Worm (Caenorhabditis elegans) whole organism, L2 larva: ENCODE data around the gene Y55F3BL.4.
A peak's percentile ranks its signal among the peaks of the same experiment; 100 is the strongest.

Experiments used
- C34F6.9 ChIP-seq: fragments of 150-350 bp; optimal IDR thresholded peaks from 2 replicates; lab custom pipeline; 2014; ENCODE audit warnings: missing biosample characterization, missing genetic modification characterization
- F13H6.1 ChIP-seq: sonication (generic microtip); optimal IDR thresholded peaks from 2 replicates; lab custom pipeline; 2016; ENCODE audit warnings: missing genetic modification characterization, missing compliant biosample characterization
- alr-1 ChIP-seq: fragments of 150-350 bp; optimal IDR thresholded peaks from 2 replicates; lab custom pipeline; 2014; ENCODE audit warnings: missing biosample characterization, missing genetic modification characterization
- aly-2 ChIP-seq: fragments of 150-350 bp; optimal IDR thresholded peaks from 2 replicates; lab custom pipeline; 2014; ENCODE audit warnings: missing biosample characterization, missing genetic modification characterization
- ama-1 ChIP-seq: fragments of 150-350 bp; optimal IDR thresholded peaks from 2 replicates; lab custom pipeline; 2018; ENCODE audit warnings: inconsistent platforms
- blmp-1 ChIP-seq: sonication (generic microtip); optimal IDR thresholded peaks from 2 replicates; lab custom pipeline; 2017; ENCODE audit warnings: missing genetic modification characterization, mild to moderate bottlenecking, missing compliant biosample characterization, antibody characterized with exemption, moderate library complexity; ENCODE audit not compliant: insufficient read depth
- ceh-16 ChIP-seq: fragments of 150-350 bp; optimal IDR thresholded peaks from 2 replicates; lab custom pipeline; 2014; ENCODE audit warnings: missing biosample characterization, missing genetic modification characterization
- ceh-82 ChIP-seq: fragments of 150-350 bp; optimal IDR thresholded peaks from 2 replicates; lab custom pipeline; 2014; ENCODE audit warnings: missing biosample characterization, missing genetic modification characterization
- crh-2 ChIP-seq: sonication (generic microtip); optimal IDR thresholded peaks from 2 replicates; lab custom pipeline; 2017; ENCODE audit warnings: missing biosample characterization, missing genetic modification characterization
- egl-27 ChIP-seq: sonication (generic microtip); optimal IDR thresholded peaks from 3 replicates; lab custom pipeline; 2017; ENCODE audit warnings: missing biosample characterization, missing genetic modification reagents, missing genetic modification characterization
- elt-1 ChIP-seq: fragments of 150-350 bp; optimal IDR thresholded peaks from 2 replicates; lab custom pipeline; 2014; ENCODE audit warnings: missing biosample characterization, missing genetic modification characterization
- elt-3 ChIP-seq: sonication (generic microtip); optimal IDR thresholded peaks from 2 replicates; lab custom pipeline; 2017; ENCODE audit warnings: missing biosample characterization, missing genetic modification characterization
- fos-1 ChIP-seq: fragments of 150-350 bp; optimal IDR thresholded peaks from 2 replicates; lab custom pipeline; 2014; ENCODE audit warnings: missing biosample characterization, missing genetic modification characterization
- lin-11 ChIP-seq: fragments of 150-350 bp; sonication (generic microtip); optimal IDR thresholded peaks from 2 replicates; lab custom pipeline; 2014; ENCODE audit warnings: missing biosample characterization, missing genetic modification characterization, inconsistent platforms, mixed read lengths
- lin-13 ChIP-seq: fragments of 150-350 bp; optimal IDR thresholded peaks from 2 replicates; lab custom pipeline; 2014; ENCODE audit warnings: missing biosample characterization, missing genetic modification reagents, missing genetic modification characterization
- lin-39 ChIP-seq: fragments of 150-350 bp; optimal IDR thresholded peaks from 2 replicates; lab custom pipeline; 2014; ENCODE audit warnings: missing biosample characterization, missing genetic modification reagents, missing genetic modification characterization
- lsy-2 ChIP-seq, 2 experiments: fragments of 150-350 bp in 1 of 2; sonication (generic microtip) in 1 of 2; optimal IDR thresholded peaks; 2 replicates each; lab custom pipeline; 2014 to 2017; ENCODE audit warnings: missing biosample characterization in 2 of 2, missing genetic modification characterization in 2 of 2
- mab-5 ChIP-seq: fragments of 150-350 bp; optimal IDR thresholded peaks from 2 replicates; lab custom pipeline; 2014; ENCODE audit warnings: missing biosample characterization, missing genetic modification characterization
- mbf-1 ChIP-seq: sonication (generic microtip); optimal IDR thresholded peaks from 2 replicates; lab custom pipeline; 2017; ENCODE audit warnings: missing biosample characterization, missing genetic modification characterization
- nhr-11 ChIP-seq: fragments of 150-350 bp; optimal IDR thresholded peaks from 2 replicates; lab custom pipeline; 2014; ENCODE audit warnings: missing biosample characterization, missing genetic modification characterization
- nhr-12 ChIP-seq: fragments of 150-350 bp; optimal IDR thresholded peaks from 2 replicates; lab custom pipeline; 2014; ENCODE audit warnings: missing biosample characterization, missing genetic modification characterization
- nhr-129 ChIP-seq: fragments of 150-350 bp; optimal IDR thresholded peaks from 2 replicates; lab custom pipeline; 2014; ENCODE audit warnings: missing biosample characterization, missing genetic modification characterization
- nhr-21 ChIP-seq: fragments of 150-350 bp; optimal IDR thresholded peaks from 2 replicates; lab custom pipeline; 2014; ENCODE audit warnings: missing biosample characterization, missing genetic modification characterization
- nhr-237 ChIP-seq: fragments of 150-350 bp; optimal IDR thresholded peaks from 2 replicates; lab custom pipeline; 2014; ENCODE audit warnings: missing biosample characterization, missing genetic modification characterization
- nhr-25 ChIP-seq: fragments of 150-350 bp; sonication (generic microtip); optimal IDR thresholded peaks from 3 replicates; lab custom pipeline; 2014; ENCODE audit warnings: missing biosample characterization, missing genetic modification characterization
- nhr-6 ChIP-seq: fragments of 150-350 bp; optimal IDR thresholded peaks from 2 replicates; lab custom pipeline; 2014; ENCODE audit warnings: missing biosample characterization, missing genetic modification characterization
- peb-1 ChIP-seq: fragments of 150-350 bp; optimal IDR thresholded peaks from 2 replicates; lab custom pipeline; 2014; ENCODE audit warnings: missing biosample characterization, missing genetic modification characterization
- skn-1 ChIP-seq: sonication (generic microtip); optimal IDR thresholded peaks from 2 replicates; lab custom pipeline; 2017; ENCODE audit warnings: missing biosample characterization, missing genetic modification characterization
- sma-9 ChIP-seq, 2 experiments: fragments of 150-350 bp in 1 of 2; sonication (generic microtip) in 1 of 2; optimal IDR thresholded peaks; 2 replicates each; lab custom pipeline; 2014 to 2016; ENCODE audit warnings: missing genetic modification characterization in 2 of 2, mild to moderate bottlenecking in 1 of 2, missing biosample characterization in 1 of 2, missing compliant biosample characterization in 1 of 2, missing genetic modification reagents in 1 of 2, moderate library complexity in 1 of 2
- unc-39 ChIP-seq: fragments of 150-350 bp; optimal IDR thresholded peaks from 2 replicates; lab custom pipeline; 2014; ENCODE audit warnings: missing biosample characterization, missing genetic modification characterization
- unc-55 ChIP-seq: fragments of 150-350 bp; sonication (generic microtip); optimal IDR thresholded peaks from 3 replicates; lab custom pipeline; 2014; ENCODE audit warnings: missing biosample characterization, missing genetic modification reagents, missing genetic modification characterization
- unc-62 ChIP-seq: fragments of 150-350 bp; optimal IDR thresholded peaks from 2 replicates; lab custom pipeline; 2014; ENCODE audit warnings: missing biosample characterization, missing genetic modification reagents, missing genetic modification characterization
- zag-1 ChIP-seq: fragments of 150-350 bp; optimal IDR thresholded peaks from 2 replicates; lab custom pipeline; 2014; ENCODE audit warnings: missing biosample characterization, missing genetic modification characterization

Y55F3BL.4 gene

DNA sequence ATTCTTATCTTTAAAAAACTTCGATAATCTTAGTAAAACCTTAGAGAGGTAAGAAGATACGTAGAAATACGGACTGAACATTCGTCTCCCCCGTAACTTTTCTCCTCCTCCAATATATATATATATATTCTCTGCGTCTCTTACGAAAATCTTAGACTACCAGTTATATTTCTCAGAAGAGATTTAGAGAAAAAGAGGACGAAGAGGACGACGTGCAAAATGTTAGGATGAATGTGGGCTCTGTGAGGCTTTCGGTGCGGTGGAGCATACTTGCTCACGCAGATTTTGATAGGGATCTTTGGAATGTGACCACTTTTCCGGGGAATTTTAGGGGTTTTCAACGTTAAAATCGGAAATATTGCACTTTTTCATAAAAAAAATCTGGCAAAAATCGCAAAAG, 23.5 kb downstream of the Y55F3BL.4 start (continued):
- TF ChIP-seq blmp-1 (tag; lab: Kevin White, UChicago) = no peak
- peak; percentile 26 for TF ChIP-seq egl-27

DNA sequence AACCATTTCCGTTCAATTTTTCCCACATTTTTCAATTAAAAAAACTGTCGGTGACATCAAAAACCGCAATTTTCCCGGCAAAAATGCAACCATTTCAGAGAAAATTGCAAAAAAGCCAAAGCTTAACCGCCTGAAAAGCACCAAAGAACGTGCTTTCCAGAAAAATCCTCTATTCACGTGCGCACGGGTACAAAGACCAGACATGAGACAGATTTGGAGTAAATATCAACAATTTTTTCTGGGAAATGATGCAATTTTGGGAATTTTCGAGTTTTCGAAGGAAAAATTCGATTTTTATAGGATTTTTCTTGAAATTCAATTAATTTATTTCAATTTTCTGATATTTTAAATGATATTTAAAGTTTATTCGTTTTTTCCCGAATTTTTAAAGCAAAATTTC, 24.2 kb downstream of the Y55F3BL.4 start:
- TF ChIP-seq lsy-2 (tag; optimal IDR thresholded peaks at IDR 0.05; lab: Kevin White, UChicago) (no peak), mab-5 (no peak), ceh-16 (tag; lab: Kevin White, UChicago) (no peak), nhr-12 (tag; lab: Kevin White, UChicago) (no peak), alr-1 (no peak), unc-55 (GFP tag; lab: Kevin White, UChicago) (no peak), mbf-1 (tag; lab: Kevin White, UChicago) (no peak), zag-1 (no peak), nhr-21 (no peak), ama-1 (lab: Kevin White, UChicago) (no peak), nhr-129 (tag; lab: Kevin White, UChicago) (peak; percentile 86), elt-3 (tag; lab: Kevin White, UChicago) (no peak), sma-9 (GFP tag; optimal IDR thresholded peaks at IDR 0.05; lab: Kevin White, UChicago) (no peak), sma-9 (tag; optimal IDR thresholded peaks at IDR 0.05; lab: Kevin White, UChicago) (no peak), C34F6.9 (tag; lab: Kevin White, UChicago) (peak; percentile 41), skn-1 (tag; lab: Kevin White, UChicago) (no peak), blmp-1 (tag; lab: Kevin White, UChicago) (no peak), nhr-11 (tag; lab: Kevin White, UChicago) (no peak)
- TF ChIP-seq, all 48 proteins: peak for 2

DNA sequence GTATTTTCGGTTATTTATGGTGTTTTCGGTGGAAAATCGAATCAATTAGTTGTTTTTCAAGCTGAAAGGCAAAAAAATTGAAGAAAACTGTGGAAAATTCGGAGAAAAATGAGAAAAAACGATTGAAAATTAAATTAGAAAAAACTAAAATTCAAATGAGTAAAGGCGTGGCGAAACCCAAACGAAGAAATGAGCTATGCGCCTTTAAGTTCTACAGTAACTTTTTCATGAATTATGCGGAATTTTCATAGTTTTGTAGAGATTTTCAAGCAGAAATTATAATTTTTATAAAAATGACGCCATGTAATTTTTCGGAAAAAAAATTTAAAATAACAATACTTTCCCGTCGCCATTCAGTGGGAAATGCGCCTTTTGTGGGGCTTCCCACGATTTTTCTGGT, 24.8 kb downstream of the Y55F3BL.4 start:
- TF ChIP-seq crh-2 (tag; lab: Kevin White, UChicago) (no peak), lin-39 (tag; lab: Kevin White, UChicago) (no peak), alr-1 (no peak), lin-11 (tag; lab: Kevin White, UChicago) (no peak), unc-39 (no peak), lin-13 (GFP tag; lab: Kevin White, UChicago) (no peak), ceh-82 (tag; lab: Kevin White, UChicago) (no peak), nhr-6 (tag; lab: Kevin White, UChicago) (no peak), unc-62 (GFP tag; lab: Kevin White, UChicago) (no peak), mbf-1 (tag; lab: Kevin White, UChicago) (no peak), nhr-129 (tag; lab: Kevin White, UChicago) (no peak), egl-27 (no peak), lsy-2 (tag; optimal IDR thresholded peaks at IDR 0.05; lab: Kevin White, UChicago) (no peak), elt-1 (tag; lab: Kevin White, UChicago) (no peak), aly-2 (tag; lab: Kevin White, UChicago) (no peak), fos-1 (no peak), F13H6.1 (tag; lab: Kevin White, UChicago) (no peak), zag-1 (no peak), skn-1 (tag; lab: Kevin White, UChicago) (no peak)

DNA sequence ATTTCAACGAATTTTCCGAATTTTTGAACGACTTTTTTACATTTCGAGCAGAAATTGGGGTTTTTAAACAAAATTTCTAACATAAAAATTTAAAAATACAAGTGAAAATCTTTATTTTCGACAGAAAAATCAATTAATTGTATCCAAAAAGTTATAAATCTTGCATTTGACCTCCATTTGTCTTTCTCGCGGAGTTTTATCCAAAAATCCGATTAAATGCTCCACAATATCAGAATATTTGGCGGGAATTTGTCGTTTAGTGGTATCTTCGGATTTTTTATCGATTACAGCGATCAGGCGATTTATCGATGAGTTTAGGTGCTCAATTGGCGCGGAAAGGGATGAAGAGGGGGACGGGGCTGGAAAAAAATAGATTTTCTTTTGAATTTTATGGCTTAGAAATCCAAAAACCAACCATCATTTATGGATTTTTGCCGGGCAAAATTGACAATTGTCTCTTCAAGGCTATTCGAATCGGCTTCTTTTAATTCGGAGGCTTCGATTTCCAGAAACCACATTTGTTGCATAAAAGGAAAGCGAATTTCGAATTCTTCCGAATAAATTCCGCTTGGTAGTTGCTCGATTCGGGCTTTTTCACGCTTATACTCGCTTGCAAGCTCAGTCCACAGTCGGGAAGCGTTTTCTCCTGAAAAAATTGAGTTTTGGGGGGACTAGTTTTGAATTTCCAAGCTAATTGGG, 25.5 kb downstream of the Y55F3BL.4 start:
- TF ChIP-seq ama-1 (lab: Kevin White, UChicago) (no peak), skn-1 (tag; lab: Kevin White, UChicago) (no peak), lin-13 (GFP tag; lab: Kevin White, UChicago) (no peak), nhr-25 (no peak), sma-9 (GFP tag; optimal IDR thresholded peaks at IDR 0.05; lab: Kevin White, UChicago) (no peak), sma-9 (tag; optimal IDR thresholded peaks at IDR 0.05; lab: Kevin White, UChicago) (no peak), ceh-16 (tag; lab: Kevin White, UChicago) (no peak), peb-1 (tag; lab: Kevin White, UChicago) (no peak), elt-3 (tag; lab: Kevin White, UChicago) (no peak), nhr-12 (tag; lab: Kevin White, UChicago) (no peak), nhr-237 (tag; lab: Kevin White, UChicago) (no peak)
- TF ChIP-seq, all 48 proteins: peak for 0
